Worm (Caenorhabditis elegans) whole organism, early embryonic: ENCODE measurements around the gene kqt-2.

Source experiments
- B0310.2 ChIP-seq: sonication (generic microtip); optimal IDR thresholded peaks from 2 replicates; lab custom pipeline; 2016; ENCODE audit warnings: mild to moderate bottlenecking, missing genetic modification characterization, missing compliant biosample characterization
- ceh-36 ChIP-seq: sonication (generic microtip); optimal IDR thresholded peaks from 2 replicates; lab custom pipeline; 2016; ENCODE audit warnings: missing genetic modification characterization, inconsistent platforms, missing compliant biosample characterization
- flt-1 ChIP-seq: fragments of 200-800 bp; sonication (Bioruptor generic); IDR thresholded peaks from 2 replicates; pipeline ENCODE4 v1.3.6; 2022; ENCODE audit warnings: missing genetic modification characterization, missing compliant biosample characterization
- tbx-11 ChIP-seq: fragments of 200-800 bp; sonication (Bioruptor generic); IDR thresholded peaks from 2 replicates; pipeline ENCODE4 v1.3.6; 2022; ENCODE audit warnings: missing genetic modification characterization, missing compliant biosample characterization

DNA sequence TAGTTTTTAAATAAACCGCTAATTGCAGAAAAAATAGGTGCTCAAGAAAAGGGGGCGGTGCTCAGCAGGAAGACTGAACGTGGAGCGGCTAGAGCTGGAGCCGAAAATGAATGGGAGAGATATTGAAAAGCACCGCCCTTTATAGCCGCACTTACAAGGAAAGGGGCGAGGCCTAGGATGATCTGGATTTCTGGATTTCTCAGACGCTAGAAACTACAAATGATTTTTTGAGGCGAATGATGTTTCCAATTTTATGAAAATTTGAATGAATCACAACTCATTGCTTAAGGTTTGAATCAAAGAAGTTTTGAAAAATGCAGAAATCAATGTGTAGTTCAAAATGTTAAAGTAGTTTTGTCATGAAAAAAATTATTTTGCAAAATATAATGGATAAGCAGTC is 21.3 kb downstream of the kqt-2 start, which contains the start of gene K02A6.2:
- no peak for TF ChIP-seq B0310.2 (tag; lab: Kevin White, UChicago)
- no peak for TF ChIP-seq ceh-36 (tag; lab: Kevin White, UChicago)
- TF ChIP-seq flt-1 (GFP tag; lab: Robert Waterston, UW): no peak
- no peak for TF ChIP-seq tbx-11 (GFP tag; lab: Robert Waterston, UW)
